Worm (Caenorhabditis elegans): ENCODE results near the gene myrf-1.

ce11 chrII:10527649-10528134 lies 25.4 kb upstream of the myrf-1 start, which contains the start of gene mab-10:
- TF ChIP-seq tbx-37 (GFP tag; conservative IDR thresholded peaks at IDR 0.05): no peak
- TF ChIP-seq pes-1 (GFP tag; IDR thresholded peaks at IDR 0.05): no peak
- TF ChIP-seq ama-1 (optimal IDR thresholded peaks at IDR 0.05): no peak
- TF ChIP-seq ets-7 (tag; optimal IDR thresholded peaks at IDR 0.05): no peak
- no peak for TF ChIP-seq ceh-36 (tag; optimal IDR thresholded peaks at IDR 0.05)

Measured in whole organism, early embryonic.